Worm (Caenorhabditis elegans) whole organism, L4 larva: Measurements from ENCODE around the gene irld-34.

Experiments used
- ZK546.5 ChIP-seq, 2 experiments: sonication (generic microtip); optimal IDR thresholded peaks; 2 replicates each; lab custom pipeline; 2017; ENCODE audit warnings: missing biosample characterization in 2 of 2, missing genetic modification characterization in 2 of 2
- egl-43 ChIP-seq: fragments of 200-800 bp; sonication (Bioruptor generic); IDR thresholded peaks from 2 replicates; pipeline ENCODE4 v1.3.6; 2022; ENCODE audit warnings: missing genetic modification reagents, missing genetic modification characterization, missing compliant biosample characterization
- fkh-10 ChIP-seq: fragments of 150-350 bp; optimal IDR thresholded peaks from 2 replicates; lab custom pipeline; 2014; ENCODE audit warnings: missing biosample characterization, missing genetic modification reagents, missing genetic modification characterization
- fos-1 ChIP-seq: fragments of 150-350 bp; optimal IDR thresholded peaks from 2 replicates; lab custom pipeline; 2014; ENCODE audit warnings: missing biosample characterization, missing genetic modification characterization
- lin-13 ChIP-seq: fragments of 150-350 bp; optimal IDR thresholded peaks from 2 replicates; lab custom pipeline; 2014; ENCODE audit warnings: missing biosample characterization, missing genetic modification reagents, missing genetic modification characterization
- lin-39 ChIP-seq: fragments of 150-350 bp; optimal IDR thresholded peaks from 2 replicates; lab custom pipeline; 2014; ENCODE audit warnings: missing biosample characterization, missing genetic modification reagents, missing genetic modification characterization
- mep-1 ChIP-seq: fragments of 150-350 bp; sonication (generic microtip); optimal IDR thresholded peaks from 3 replicates; lab custom pipeline; 2014; ENCODE audit warnings: missing biosample characterization, missing genetic modification characterization
- mxl-3 ChIP-seq: fragments of 200-800 bp; sonication (Bioruptor generic); optimal IDR thresholded peaks from 2 replicates; lab custom pipeline; 2018; ENCODE audit warnings: mild to moderate bottlenecking, missing genetic modification characterization, missing compliant biosample characterization
- nhr-77 ChIP-seq: fragments of 150-350 bp; optimal IDR thresholded peaks from 2 replicates; lab custom pipeline; 2014; ENCODE audit warnings: missing biosample characterization, missing genetic modification characterization
- pqm-1 ChIP-seq: sonication (generic microtip); optimal IDR thresholded peaks from 2 replicates; lab custom pipeline; 2017; ENCODE audit warnings: missing biosample characterization, missing genetic modification characterization
- snpc-4 ChIP-seq: fragments of 150-350 bp; optimal IDR thresholded peaks from 2 replicates; lab custom pipeline; 2014; ENCODE audit warnings: missing biosample characterization, missing genetic modification characterization
- unc-62 ChIP-seq, 3 experiments: fragments of 150-350 bp in 1 of 3; sonication (generic microtip); optimal IDR thresholded peaks in 2 of 3; peaks in 1 of 3; 1 replicate in 1 of 3; 2 replicates in 2 of 3; lab custom pipeline; 2014 to 2017; ENCODE audit warnings: missing biosample characterization in 3 of 3, missing genetic modification characterization in 3 of 3, missing genetic modification reagents in 3 of 3, missing genotype in 1 of 3

ce11 chrIII:9143911-9144310 lies 11.0 kb upstream of the irld-34 start, which contains the start of gene ZK512.11:
- no peak for TF ChIP-seq snpc-4 (tag; lab: Kevin White, UChicago)
- TF ChIP-seq lin-39 (tag; lab: Kevin White, UChicago): no peak
- TF ChIP-seq fkh-10 (GFP tag; lab: Kevin White, UChicago): no peak
- no peak for TF ChIP-seq egl-43 (GFP tag; lab: Robert Waterston, UW)
- TF ChIP-seq nhr-77 (tag; lab: Kevin White, UChicago): no peak
- no peak for TF ChIP-seq mxl-3
- no peak for TF ChIP-seq unc-62 (GFP tag; optimal IDR thresholded peaks at IDR 0.05 in 1 of 2; lab: Kevin White, UChicago)
- no peak for TF ChIP-seq unc-62 (tag; optimal IDR thresholded peaks at IDR 0.05; lab: Kevin White, UChicago)
- no peak for TF ChIP-seq ZK546.5 (tag; optimal IDR thresholded peaks at IDR 0.05; lab: Kevin White, UChicago)
- TF ChIP-seq mep-1: no peak
- TF ChIP-seq fos-1: no peak
- no peak for TF ChIP-seq lin-13 (GFP tag; lab: Kevin White, UChicago)
- no peak for TF ChIP-seq pqm-1
